Fruit fly (Drosophila melanogaster): ENCODE measurements around the gene Gug.

The Gug gene

DNA sequence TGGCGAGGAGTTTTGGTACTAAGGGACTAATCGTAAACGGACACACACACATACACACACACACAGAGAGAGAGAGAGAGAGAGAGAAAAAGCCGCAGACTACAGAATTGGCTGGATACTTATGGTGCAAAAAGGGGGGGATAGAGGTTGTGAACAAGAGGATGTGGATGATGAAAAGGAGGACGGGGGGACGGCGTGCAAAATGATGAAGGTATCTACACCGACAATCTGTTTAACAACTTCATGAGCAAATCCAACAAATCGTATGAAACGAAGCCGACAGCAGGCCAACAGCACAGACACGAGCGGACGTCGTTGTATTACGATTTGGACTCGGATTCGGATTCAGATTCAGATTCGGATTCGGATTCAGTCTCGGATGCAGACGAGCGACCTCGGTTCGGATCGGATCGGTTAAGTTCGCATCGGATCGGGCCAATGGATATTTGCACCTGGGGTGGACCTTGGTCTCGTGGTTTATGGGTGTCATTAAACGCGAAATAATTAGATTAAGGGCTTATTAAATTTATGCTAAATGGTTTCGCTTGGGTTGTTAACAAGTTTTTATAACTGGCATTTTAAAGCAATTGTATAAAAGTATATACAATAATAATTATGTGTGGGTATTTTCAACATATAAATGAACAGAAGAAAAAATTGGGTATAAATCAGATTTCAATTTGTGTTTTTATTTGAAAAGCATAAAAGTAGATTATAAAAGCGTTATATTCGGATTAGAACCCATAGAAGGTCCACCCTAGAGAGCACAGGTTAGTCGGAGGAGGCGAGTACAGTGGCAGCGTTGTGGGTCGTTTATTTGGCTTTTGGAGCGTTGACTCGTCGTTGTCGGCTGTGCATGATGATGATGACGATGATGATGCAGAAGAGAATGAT is 5.5 kb downstream of the Gug start (continued):
- peak; percentile 88 for TF ChIP-seq odd (GFP tag; optimal IDR thresholded peaks at IDR 0.05)
- TF ChIP-seq CG4424 (GFP tag; optimal IDR thresholded peaks at IDR 0.05) = peak; percentile 88
- peak; percentile 86 for TF ChIP-seq gsb-n (tag; optimal IDR thresholded peaks at IDR 0.05)
- peak; percentile 73 for TF ChIP-seq lilli (GFP tag; optimal IDR thresholded peaks at IDR 0.05)
- peak; percentile 47 for TF ChIP-seq Nf-YA (GFP tag; IDR thresholded peaks at IDR 0.05)
- TF ChIP-seq Hmr (GFP tag; optimal IDR thresholded peaks at IDR 0.05) = peak; percentile 95
- TF ChIP-seq CG15011 (GFP tag; optimal IDR thresholded peaks at IDR 0.05) = peak; percentile 92
- no peak for TF ChIP-seq dan (GFP tag; IDR thresholded peaks at IDR 0.05)
- TF ChIP-seq Lpt (GFP tag; optimal IDR thresholded peaks at IDR 0.05) = no peak
- TF ChIP-seq CG17359 (tag; optimal IDR thresholded peaks at IDR 0.05) = peak; percentile 88
- peak; percentile 98 for TF ChIP-seq CG7556 (GFP tag; optimal IDR thresholded peaks at IDR 0.05)
- peak; percentile 61; the same call in 2 of the 3 replicates for TF ChIP-seq CG11093 (GFP tag; IDR thresholded peaks at IDR 0.05)
- TF ChIP-seq Elba2 (GFP tag; optimal IDR thresholded peaks at IDR 0.05) = no peak
- no peak for TF ChIP-seq CG31365 (tag; optimal IDR thresholded peaks at IDR 0.05)
- TF ChIP-seq zfh2 (GFP tag; optimal IDR thresholded peaks at IDR 0.05) = peak; percentile 42

DNA sequence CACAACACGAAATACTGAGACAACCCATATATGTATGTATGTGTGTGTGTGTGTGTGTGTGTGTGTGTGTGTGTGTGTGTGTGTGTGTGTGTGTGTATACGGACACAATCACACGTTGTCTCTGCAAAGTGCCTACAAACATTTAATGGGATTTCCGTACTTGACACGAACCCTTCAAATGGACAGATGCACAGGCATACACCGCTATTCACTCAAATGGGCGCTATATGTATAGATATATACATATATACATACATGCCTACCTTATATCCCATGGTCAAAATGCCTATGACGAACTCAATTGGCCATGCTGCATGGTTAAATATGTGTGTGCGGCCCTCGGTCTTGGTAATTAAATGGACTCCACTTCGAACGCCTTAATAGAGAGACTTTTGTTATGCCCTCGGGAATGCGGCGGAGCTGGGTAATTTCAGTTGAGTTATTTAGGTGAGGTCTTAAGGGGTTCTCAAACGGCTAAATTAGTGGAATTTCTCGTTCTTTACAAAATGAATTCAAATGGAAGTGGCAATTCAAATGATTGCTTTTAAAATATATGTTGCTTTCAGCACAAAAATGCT is 6.8 kb downstream of the Gug start:
- TF ChIP-seq kni (GFP tag; optimal IDR thresholded peaks at IDR 0.05) (peak; percentile 70), Camta (GFP tag; optimal IDR thresholded peaks at IDR 0.05) (no peak), chinmo (GFP tag; IDR thresholded peaks at IDR 0.05; ENCODE audit: partially characterized antibody) (peak; percentile 72; the same call in 1 of the 4 replicates), nerfin-2 (GFP tag; IDR thresholded peaks at IDR 0.05; ENCODE audit: partially characterized antibody) (no peak), grn (GFP tag; optimal IDR thresholded peaks at IDR 0.05) (no peak), vvl (GFP tag; IDR thresholded peaks at IDR 0.05) (no peak), CG11504 (tag; optimal IDR thresholded peaks at IDR 0.05) (no peak), gsb-n (tag; optimal IDR thresholded peaks at IDR 0.05) (peak; percentile 72), CG1602 (GFP tag; optimal IDR thresholded peaks at IDR 0.05) (no peak), CG6791 (GFP tag; IDR thresholded peaks at IDR 0.05; ENCODE audit: partially characterized antibody) (no peak), eve (GFP tag; optimal IDR thresholded peaks at IDR 0.05) (peak in 1 of 2 experiments; percentile 33), zen (tag; optimal IDR thresholded peaks at IDR 0.05) (peak; percentile 31), CG15011 (GFP tag; optimal IDR thresholded peaks at IDR 0.05) (no peak), nom (GFP tag; optimal IDR thresholded peaks at IDR 0.05) (no peak), Atf6 (GFP tag; IDR thresholded peaks at IDR 0.05) (no peak), Oli (tag; optimal IDR thresholded peaks at IDR 0.05) (no peak), crp (GFP tag; optimal IDR thresholded peaks at IDR 0.05) (no peak), CG16779 (GFP tag; IDR thresholded peaks at IDR 0.05) (no peak), fd64A (GFP tag; optimal IDR thresholded peaks at IDR 0.05) (peak; percentile 6), Usf (GFP tag; optimal IDR thresholded peaks at IDR 0.05) (no peak), unc-4 (GFP tag; IDR thresholded peaks at IDR 0.05; ENCODE audit: partially characterized antibody) (no peak), CG12769 (tag; optimal IDR thresholded peaks at IDR 0.05) (peak; percentile 54), tll (GFP tag; optimal IDR thresholded peaks at IDR 0.05) (peak in 1 of 2 experiments; percentile 16), bbx (GFP tag; IDR thresholded peaks at IDR 0.05; ENCODE audit: partially characterized antibody) (no peak), CG17186 (GFP tag; optimal IDR thresholded peaks at IDR 0.05) (no peak), sd (tag; optimal IDR thresholded peaks at IDR 0.05) (peak; percentile 57), CG9215 (GFP tag; IDR thresholded peaks at IDR 0.05) (no peak), CG5180 (GFP tag; optimal IDR thresholded peaks at IDR 0.05) (peak; percentile 28), Hsf (GFP tag; optimal IDR thresholded peaks at IDR 0.05) (no peak), ems (GFP tag; optimal IDR thresholded peaks at IDR 0.05) (no peak), lola (GFP tag; optimal IDR thresholded peaks at IDR 0.05) (no peak), nmo (GFP tag; optimal IDR thresholded peaks at IDR 0.05) (no peak), cg (GFP tag; optimal IDR thresholded peaks at IDR 0.05) (peak; percentile 75)

All from whole organism, embryonic.